Worm (Caenorhabditis elegans): Measurements from ENCODE around the gene ZC404.2.

The ZC404.2 gene

ce11 chrV:6787906-6788430 is at the start of gene ZC404.2:
Gene ZC404.2 (plus strand): TSS chrV:6787952.
- no peak for TF ChIP-seq F22D6.2 (tag; optimal IDR thresholded peaks at IDR 0.05)
- TF ChIP-seq nhr-80 (tag; optimal IDR thresholded peaks at IDR 0.05), result no peak
- TF ChIP-seq cebp-1 (GFP tag; IDR thresholded peaks at IDR 0.05), result no peak
- peak; percentile 10 for TF ChIP-seq cebp-1 (tag; optimal IDR thresholded peaks at IDR 0.05)
- no peak for TF ChIP-seq Y79H2A.3 (GFP tag; conservative IDR thresholded peaks at IDR 0.05)
- 0 out of 2 replicates have a peak, but pooled peaks have one; percentile 51 for TF ChIP-seq Y53G8AR.9 (GFP tag; conservative IDR thresholded peaks at IDR 0.05)
- TF ChIP-seq Y67H2A.10 (GFP tag; conservative IDR thresholded peaks at IDR 0.05), result no peak
- TF ChIP-seq hmg-1.2 (GFP tag; IDR thresholded peaks at IDR 0.05), result 0 out of 2 replicates have a peak, but pooled peaks have one; percentile 13
- no peak for TF ChIP-seq pbrm-1 (GFP tag; IDR thresholded peaks at IDR 0.05)
- TF ChIP-seq ztf-18 (tag; optimal IDR thresholded peaks at IDR 0.05), result no peak
- TF ChIP-seq F52B5.7 (tag; optimal IDR thresholded peaks at IDR 0.05), result peak; percentile 36
- TF ChIP-seq mcd-1 (GFP tag; IDR thresholded peaks at IDR 0.05), result peak; percentile 30; the same call in 1 of the 2 replicates
- no peak for TF ChIP-seq F57A8.1 (GFP tag; optimal IDR thresholded peaks at IDR 0.05)
- TF ChIP-seq let-607 (tag; optimal IDR thresholded peaks at IDR 0.05), result no peak
- no peak for TF ChIP-seq T07F8.4 (tag; optimal IDR thresholded peaks at IDR 0.05)
- no peak for TF ChIP-seq hlh-12 (tag; optimal IDR thresholded peaks at IDR 0.05)
- no peak for TF ChIP-seq unc-62 (GFP tag; optimal IDR thresholded peaks at IDR 0.05)
- TF ChIP-seq ceh-91 (GFP tag; IDR thresholded peaks at IDR 0.05), result peak; percentile 34; the same call in 1 of the 2 replicates
- no peak for TF ChIP-seq egl-44 (GFP tag; IDR thresholded peaks at IDR 0.05)
- TF ChIP-seq nhr-90 (tag; optimal IDR thresholded peaks at IDR 0.05), result no peak
- TF ChIP-seq akir-1 (GFP tag; optimal IDR thresholded peaks at IDR 0.05), result no peak
- no peak; the same call in 1 of the 2 replicates for TF ChIP-seq madf-6 (GFP tag; IDR thresholded peaks at IDR 0.05)
- TF ChIP-seq snpc-4 (GFP tag; optimal IDR thresholded peaks at IDR 0.05), result no peak
- TF ChIP-seq snpc-4 (tag; optimal IDR thresholded peaks at IDR 0.05), result no peak
- TF ChIP-seq ekl-4 (GFP tag; IDR thresholded peaks at IDR 0.05), result 0 out of 2 replicates have a peak, but pooled peaks have one; percentile 14

DNA sequence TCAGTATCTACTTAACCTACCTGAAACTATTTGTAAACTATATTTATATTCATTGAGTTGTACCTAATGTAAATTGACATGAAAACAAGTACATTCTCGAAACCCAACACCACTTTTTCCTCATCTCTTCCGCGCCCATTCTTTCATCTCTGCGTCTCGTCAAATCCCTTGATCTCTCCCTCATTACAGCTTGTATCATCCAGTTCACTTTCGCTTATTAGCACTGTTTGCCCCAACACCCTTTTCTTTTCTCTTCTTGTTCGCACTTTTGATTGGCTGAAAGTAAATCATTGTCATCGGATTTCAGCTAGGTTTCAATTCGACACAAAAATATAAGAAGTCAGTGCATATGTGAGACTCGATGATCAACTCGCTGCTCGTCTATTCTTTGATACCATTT is 43.0 kb upstream of the ZC404.2 start, which contains the start of gene T25F10.3:
Gene T25F10.3, plus strand, starts transcription at position 308 of the 400 bp plus-strand sequence.
- TF ChIP-seq ceh-79 (tag; optimal IDR thresholded peaks at IDR 0.05), result no peak
- 0 out of 2 replicates have a peak, but pooled peaks have one; percentile 13 for TF ChIP-seq hmg-1.2 (GFP tag; IDR thresholded peaks at IDR 0.05)

ce11 chrV:6751493-6752100 is 36.2 kb upstream of the ZC404.2 start:
- TF ChIP-seq zfh-2 (GFP tag; conservative IDR thresholded peaks at IDR 0.05) (peak; percentile 58), Y56A3A.18 (GFP tag; IDR thresholded peaks at IDR 0.05) (no peak), rpc-1 (optimal IDR thresholded peaks at IDR 0.05) (no peak), rpc-1 (tag; optimal IDR thresholded peaks at IDR 0.05) (no peak), tbx-9 (tag; optimal IDR thresholded peaks at IDR 0.05; ENCODE audit: borderline replicate concordance) (no peak), mes-4 (tag; optimal IDR thresholded peaks at IDR 0.05) (no peak)

ce11 chrV:6753257-6753656 is 34.5 kb upstream of the ZC404.2 start:
- TF ChIP-seq hsf-1 (GFP tag; IDR thresholded peaks at IDR 0.05), result peak; percentile 21; the same call in 1 of the 2 replicates
- no peak for TF ChIP-seq lir-1 (GFP tag; conservative IDR thresholded peaks at IDR 0.05)

Measured in whole organism, young adult.